Worm (Caenorhabditis elegans) whole organism, L3 larva: Measurements from ENCODE around the gene atln-2.

Experiments used
- R02D3.7 ChIP-seq: fragments of 150-350 bp; optimal IDR thresholded peaks from 2 replicates; lab custom pipeline; 2014; ENCODE audit warnings: missing biosample characterization, missing genetic modification characterization
- ceh-28 ChIP-seq: fragments of 150-350 bp; optimal IDR thresholded peaks from 2 replicates; lab custom pipeline; 2014; ENCODE audit warnings: missing biosample characterization, missing genetic modification reagents, missing genetic modification characterization
- ceh-82 ChIP-seq: fragments of 150-350 bp; optimal IDR thresholded peaks from 2 replicates; lab custom pipeline; 2014; ENCODE audit warnings: missing biosample characterization, missing genetic modification characterization
- egl-27 ChIP-seq: sonication (generic microtip); optimal IDR thresholded peaks from 4 replicates; lab custom pipeline; 2017; ENCODE audit warnings: missing biosample characterization, missing genetic modification reagents, missing genetic modification characterization
- lin-39 ChIP-seq: fragments of 150-350 bp; optimal IDR thresholded peaks from 2 replicates; lab custom pipeline; 2018; ENCODE audit warnings: missing biosample characterization, missing genetic modification reagents, missing genetic modification characterization
- lsy-12 ChIP-seq: sonication (generic microtip); optimal IDR thresholded peaks from 2 replicates; lab custom pipeline; 2016; ENCODE audit warnings: mild to moderate bottlenecking, missing genetic modification characterization, missing compliant biosample characterization
- nhr-23 ChIP-seq: fragments of 150-350 bp; optimal IDR thresholded peaks from 2 replicates; lab custom pipeline; 2014; ENCODE audit warnings: missing biosample characterization, missing genetic modification reagents, missing genetic modification characterization
- nhr-25 ChIP-seq: sonication (generic microtip); optimal IDR thresholded peaks from 2 replicates; lab custom pipeline; 2017; ENCODE audit warnings: missing biosample characterization, missing genetic modification characterization
- nhr-76 ChIP-seq: fragments of 150-350 bp; sonication (generic microtip); optimal IDR thresholded peaks from 5 replicates; lab custom pipeline; 2014; ENCODE audit warnings: missing biosample characterization, missing genetic modification characterization
- unc-39 ChIP-seq: sonication (generic microtip); optimal IDR thresholded peaks from 4 replicates; lab custom pipeline; 2017; ENCODE audit warnings: missing biosample characterization, missing genetic modification characterization
- unc-62 ChIP-seq: fragments of 150-350 bp; sonication (generic microtip); optimal IDR thresholded peaks from 4 replicates; lab custom pipeline; 2014; ENCODE audit warnings: missing biosample characterization, missing genetic modification reagents, missing genetic modification characterization
- ztf-4 ChIP-seq: fragments of 150-350 bp; optimal IDR thresholded peaks from 2 replicates; lab custom pipeline; 2014; ENCODE audit warnings: missing biosample characterization, missing genetic modification characterization

- TF ChIP-seq R02D3.7 (no peak), egl-27 (tag; lab: Kevin White, UChicago) (no peak), lin-39 (tag; lab: Kevin White, UChicago) (no peak), ceh-82 (tag; lab: Kevin White, UChicago) (no peak), nhr-76 (tag; lab: Kevin White, UChicago) (no peak), nhr-23 (tag; lab: Kevin White, UChicago) (no peak), ztf-4 (tag; lab: Kevin White, UChicago) (no peak), unc-62 (GFP tag; lab: Kevin White, UChicago) (no peak), ceh-28 (tag; lab: Kevin White, UChicago) (no peak), lsy-12 (tag; lab: Kevin White, UChicago) (no peak), nhr-25 (tag; lab: Kevin White, UChicago) (no peak), unc-39 (tag; lab: Kevin White, UChicago) (no peak)
Observed at ce11 chrIV:15028386-15028785, 47.0 kb downstream of the atln-2 start.
